Worm (Caenorhabditis elegans): ENCODE measurements around the gene wrn-1.

wrn-1 gene

DNA sequence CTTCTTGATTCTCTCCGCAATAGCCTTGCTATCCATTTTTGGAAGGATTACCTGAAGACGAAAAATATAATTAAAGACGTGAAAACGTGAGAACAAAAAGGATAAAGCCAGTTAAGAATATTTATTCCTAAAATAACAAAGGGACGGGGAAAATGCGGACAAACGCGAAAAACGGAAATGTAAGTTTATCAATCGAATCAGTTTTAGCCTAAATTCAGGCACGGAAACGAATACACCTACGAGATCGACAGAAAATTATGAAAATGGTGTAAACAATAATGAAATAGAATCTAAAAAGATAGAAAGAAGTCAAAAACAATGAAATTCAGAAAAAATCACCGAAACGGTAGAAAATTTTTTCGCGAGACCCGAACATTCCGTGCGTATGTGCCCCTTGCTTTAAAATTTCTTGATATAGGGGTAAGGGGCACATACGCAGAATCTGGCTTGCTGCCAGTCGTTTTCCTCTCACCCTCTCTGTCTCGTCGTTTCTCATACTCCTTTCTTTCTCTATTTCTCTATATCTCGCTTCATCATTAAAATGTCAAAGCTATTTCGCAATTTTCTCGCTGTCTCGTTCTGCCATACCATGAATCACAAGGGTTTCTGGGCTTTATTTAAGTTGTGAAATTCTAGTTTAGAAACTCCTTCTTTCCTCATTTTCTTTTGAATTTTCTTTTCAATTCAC lies 34.0 kb downstream of the wrn-1 start, which contains the start of gene icd-1 (continued):
- TF ChIP-seq lin-15B (tag; optimal IDR thresholded peaks at IDR 0.05) (peak; percentile 58), spr-1 (tag; optimal IDR thresholded peaks at IDR 0.05) (peak; percentile 81), skn-1 (tag; optimal IDR thresholded peaks at IDR 0.05) (no peak), F26F4.8 (GFP tag; conservative IDR thresholded peaks at IDR 0.05) (no peak), ceh-82 (tag; optimal IDR thresholded peaks at IDR 0.05) (no peak), rbr-2 (tag; optimal IDR thresholded peaks at IDR 0.05) (peak; percentile 95), ztf-7 (tag; optimal IDR thresholded peaks at IDR 0.05) (peak; percentile 78), F37D6.2 (tag; optimal IDR thresholded peaks at IDR 0.05) (peak; percentile 86), attf-4 (tag; optimal IDR thresholded peaks at IDR 0.05) (no peak), unc-62 (GFP tag; optimal IDR thresholded peaks at IDR 0.05 in 1 of 2) (peak in 1 of 2 experiments; percentile 98), unc-62 (tag; optimal IDR thresholded peaks at IDR 0.05) (no peak), ces-1 (GFP tag; optimal IDR thresholded peaks at IDR 0.05) (no peak), madf-5 (GFP tag; IDR thresholded peaks at IDR 0.05) (no peak), tra-1 (GFP tag; IDR thresholded peaks at IDR 0.05) (peak; percentile 81), F49E8.2 (tag; optimal IDR thresholded peaks at IDR 0.05; ENCODE audit: borderline replicate concordance) (peak; percentile 84), pqm-1 (tag; optimal IDR thresholded peaks at IDR 0.05) (peak; percentile 10), hif-1 (tag; optimal IDR thresholded peaks at IDR 0.05) (peak; percentile 47 to 83), lin-29 (GFP tag; IDR thresholded peaks at IDR 0.05) (peak; percentile 72), zip-2 (tag; optimal IDR thresholded peaks at IDR 0.05) (peak; percentile 75), nhr-6 (tag; optimal IDR thresholded peaks at IDR 0.05) (peak; percentile 57), T26A8.4 (GFP tag; IDR thresholded peaks at IDR 0.05) (peak; percentile 94), ceh-62 (tag; optimal IDR thresholded peaks at IDR 0.05) (no peak), dmd-6 (GFP tag; IDR thresholded peaks at IDR 0.05) (peak; percentile 91), duxl-1 (tag; optimal IDR thresholded peaks at IDR 0.05; ENCODE audit: poor library complexity) (peak; percentile 89), nhr-11 (tag; optimal IDR thresholded peaks at IDR 0.05) (peak; percentile 95), zip-11 (GFP tag; IDR thresholded peaks at IDR 0.05) (no peak), lsy-2 (tag; optimal IDR thresholded peaks at IDR 0.05) (peak; percentile 91 to 95), mep-1 (tag; optimal IDR thresholded peaks at IDR 0.05) (peak; percentile 97), mes-2 (tag; optimal IDR thresholded peaks at IDR 0.05; ENCODE audit: poor library complexity, severe bottlenecking) (peak; percentile 92), nhr-111 (GFP tag; optimal IDR thresholded peaks at IDR 0.05) (no peak), ceh-44 (GFP tag; IDR thresholded peaks at IDR 0.05) (0 out of 2 replicates have a peak, but pooled peaks have one; percentile 30), ztf-11 (tag; optimal IDR thresholded peaks at IDR 0.05) (no peak), ceh-32 (tag; optimal IDR thresholded peaks at IDR 0.05; ENCODE audit: poor library complexity) (peak; percentile 17), mxl-2 (GFP tag; conservative IDR thresholded peaks at IDR 0.05) (no peak), set-16 (GFP tag; IDR thresholded peaks at IDR 0.05) (peak; percentile 38; the same call in 1 of the 2 replicates)

DNA sequence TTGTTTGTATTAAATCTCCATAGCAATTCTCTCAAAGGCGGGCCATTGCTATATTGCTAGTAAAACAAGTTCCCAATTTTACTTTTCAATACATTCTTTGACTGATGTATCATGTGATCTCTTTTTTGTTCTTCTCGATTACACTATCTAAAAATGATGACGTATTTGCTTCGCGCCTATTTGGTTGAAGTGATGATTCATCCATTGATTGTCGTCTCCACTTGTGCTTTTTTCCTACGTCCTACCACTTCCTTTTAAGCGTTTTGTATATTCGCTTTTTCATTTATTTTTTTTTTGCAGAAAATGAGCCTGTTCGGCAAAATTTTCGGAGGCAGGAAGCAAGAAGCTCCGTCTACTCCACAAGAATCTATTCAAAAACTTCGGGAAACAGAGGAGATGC lies 34.6 kb downstream of the wrn-1 start, which contains the start of gene vps-32.1:
Gene vps-32.1 (plus strand): TSS at position 301 of the 400 bp plus-strand sequence.
- TF ChIP-seq D1046.2 (GFP tag; IDR thresholded peaks at IDR 0.05) (no peak), lsy-2 (tag; optimal IDR thresholded peaks at IDR 0.05) (peak in 1 of 2 experiments; percentile 6), lin-15B (tag; optimal IDR thresholded peaks at IDR 0.05) (no peak), fkh-10 (GFP tag; optimal IDR thresholded peaks at IDR 0.05) (no peak), lir-3 (tag; optimal IDR thresholded peaks at IDR 0.05) (no peak), Y75B8A.6 (GFP tag; IDR thresholded peaks at IDR 0.05) (no peak), ama-1 (optimal IDR thresholded peaks at IDR 0.05) (no peak), zfp-3 (GFP tag; conservative IDR thresholded peaks at IDR 0.05) (no peak), set-16 (GFP tag; IDR thresholded peaks at IDR 0.05) (no peak), jun-1 (tag; optimal IDR thresholded peaks at IDR 0.05) (no peak), ctbp-1 (GFP tag; IDR thresholded peaks at IDR 0.05) (no peak), daf-8 (GFP tag; IDR thresholded peaks at IDR 0.05) (no peak), ces-1 (GFP tag; optimal IDR thresholded peaks at IDR 0.05) (no peak), nhr-102 (tag; optimal IDR thresholded peaks at IDR 0.05) (no peak), rbr-2 (tag; optimal IDR thresholded peaks at IDR 0.05) (no peak), egl-27 (tag; optimal IDR thresholded peaks at IDR 0.05) (no peak), fos-1 (tag; optimal IDR thresholded peaks at IDR 0.05) (peak; percentile 42), R02D3.7 (tag; optimal IDR thresholded peaks at IDR 0.05) (no peak), tag-97 (GFP tag; IDR thresholded peaks at IDR 0.05) (no peak), nhr-25 (tag; optimal IDR thresholded peaks at IDR 0.05; ENCODE audit: borderline replicate concordance, insufficient read depth) (no peak), ceh-82 (tag; optimal IDR thresholded peaks at IDR 0.05) (no peak), hlh-11 (tag; optimal IDR thresholded peaks at IDR 0.05) (no peak)

Measured in whole organism, L4 larva.